Worm (Caenorhabditis elegans): Measurements from ENCODE around the gene D1086.17.

DNA sequence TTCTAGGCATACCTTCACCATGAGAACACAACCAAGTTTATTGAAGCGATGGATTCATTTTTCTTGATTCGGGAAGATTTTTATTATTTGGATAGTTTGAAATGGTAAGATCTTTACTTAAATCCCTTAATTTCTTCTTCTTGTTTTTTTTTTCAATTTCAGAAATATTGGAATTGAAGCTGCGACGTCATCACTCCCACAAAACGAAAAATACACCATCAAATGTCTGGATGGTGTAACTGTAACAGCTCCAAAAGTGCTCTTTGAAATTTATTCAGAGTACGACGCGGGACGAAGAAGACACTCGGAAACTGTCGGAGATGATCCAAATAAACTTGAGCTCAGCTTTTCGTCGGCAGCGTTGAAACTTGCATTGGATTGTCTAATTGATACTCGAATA, 3.2 kb upstream of the D1086.17 start, which contains the start of gene D1086.21:
- no peak for TF ChIP-seq npax-4 (tag; optimal IDR thresholded peaks at IDR 0.05)
- TF ChIP-seq ceh-48 (tag; optimal IDR thresholded peaks at IDR 0.05) = no peak
- no peak for TF ChIP-seq ama-1 (optimal IDR thresholded peaks at IDR 0.05)
- no peak for TF ChIP-seq hlh-6 (tag; optimal IDR thresholded peaks at IDR 0.05)
- TF ChIP-seq F13H6.1 (tag; optimal IDR thresholded peaks at IDR 0.05) = no peak
- TF ChIP-seq K02D7.2 (tag; optimal IDR thresholded peaks at IDR 0.05) = no peak
- no peak for TF ChIP-seq K09A11.1 (tag; optimal IDR thresholded peaks at IDR 0.05; ENCODE audit: insufficient read depth)
- TF ChIP-seq mec-3 (tag; optimal IDR thresholded peaks at IDR 0.05; ENCODE audit: borderline replicate concordance) = no peak
- TF ChIP-seq ceh-22 (tag; optimal IDR thresholded peaks at IDR 0.05) = no peak
- TF ChIP-seq madf-2 (tag; optimal IDR thresholded peaks at IDR 0.05) = no peak
- TF ChIP-seq ceh-34 (tag; optimal IDR thresholded peaks at IDR 0.05) = no peak
- TF ChIP-seq nhr-11 (tag; optimal IDR thresholded peaks at IDR 0.05) = no peak
- TF ChIP-seq hlh-15 (tag; optimal IDR thresholded peaks at IDR 0.05) = no peak
- no peak for TF ChIP-seq T23F11.4 (GFP tag; optimal IDR thresholded peaks at IDR 0.05)
